Fruit fly (Drosophila melanogaster): ENCODE data around the gene CG43707.

Gene CG43707

DNA sequence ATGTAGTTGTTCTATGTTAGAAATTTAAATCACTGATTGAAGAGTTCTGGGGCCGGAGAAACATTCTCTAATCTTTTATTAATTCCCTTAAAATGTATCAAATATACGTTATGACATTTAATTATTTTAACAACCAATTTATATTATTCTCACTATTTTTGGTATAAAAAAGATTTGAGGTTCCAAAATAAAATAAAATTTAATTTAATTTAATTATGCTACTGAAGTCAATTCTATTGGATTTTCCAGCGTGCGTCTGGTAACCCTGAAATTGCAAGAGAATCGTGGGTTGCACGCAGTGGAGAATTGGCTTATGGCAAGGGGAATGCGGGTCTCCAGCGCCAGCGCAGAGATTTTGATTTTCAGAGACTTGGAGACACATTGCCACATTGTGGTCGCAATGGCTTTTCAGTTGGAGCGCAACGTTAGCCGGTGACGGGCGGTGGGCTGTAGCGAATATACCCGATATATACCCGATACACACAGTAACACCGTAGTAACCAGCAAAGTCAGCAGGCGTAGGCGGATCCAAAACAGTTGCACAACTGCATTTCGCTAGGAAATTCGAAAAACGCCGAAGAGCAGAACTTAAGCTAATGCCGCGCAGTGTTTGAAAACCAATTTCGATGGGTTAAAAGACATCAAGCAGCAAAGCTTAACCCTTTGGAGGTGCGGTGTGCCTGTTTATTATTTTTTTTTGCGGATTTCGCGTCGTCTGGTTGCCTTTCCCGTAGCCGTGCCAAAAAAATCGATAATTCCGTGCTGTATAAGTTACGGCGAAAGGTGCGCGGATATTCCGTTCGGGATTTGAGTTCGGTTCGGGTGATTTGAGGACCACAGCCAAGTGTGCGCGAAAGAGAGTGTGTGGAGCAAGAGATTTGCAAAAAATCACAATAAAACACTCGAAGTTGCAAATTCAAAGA lies 48.5 kb downstream of the CG43707 start:
- TF ChIP-seq fru (GFP tag; optimal IDR thresholded peaks at IDR 0.05) = peak; percentile 47
- peak; percentile 22 for TF ChIP-seq HLH106 (tag; optimal IDR thresholded peaks at IDR 0.05)
- TF ChIP-seq foxo (GFP tag; optimal IDR thresholded peaks at IDR 0.05) = no peak
- TF ChIP-seq Hnf4 (GFP tag; optimal IDR thresholded peaks at IDR 0.05) = no peak

DNA sequence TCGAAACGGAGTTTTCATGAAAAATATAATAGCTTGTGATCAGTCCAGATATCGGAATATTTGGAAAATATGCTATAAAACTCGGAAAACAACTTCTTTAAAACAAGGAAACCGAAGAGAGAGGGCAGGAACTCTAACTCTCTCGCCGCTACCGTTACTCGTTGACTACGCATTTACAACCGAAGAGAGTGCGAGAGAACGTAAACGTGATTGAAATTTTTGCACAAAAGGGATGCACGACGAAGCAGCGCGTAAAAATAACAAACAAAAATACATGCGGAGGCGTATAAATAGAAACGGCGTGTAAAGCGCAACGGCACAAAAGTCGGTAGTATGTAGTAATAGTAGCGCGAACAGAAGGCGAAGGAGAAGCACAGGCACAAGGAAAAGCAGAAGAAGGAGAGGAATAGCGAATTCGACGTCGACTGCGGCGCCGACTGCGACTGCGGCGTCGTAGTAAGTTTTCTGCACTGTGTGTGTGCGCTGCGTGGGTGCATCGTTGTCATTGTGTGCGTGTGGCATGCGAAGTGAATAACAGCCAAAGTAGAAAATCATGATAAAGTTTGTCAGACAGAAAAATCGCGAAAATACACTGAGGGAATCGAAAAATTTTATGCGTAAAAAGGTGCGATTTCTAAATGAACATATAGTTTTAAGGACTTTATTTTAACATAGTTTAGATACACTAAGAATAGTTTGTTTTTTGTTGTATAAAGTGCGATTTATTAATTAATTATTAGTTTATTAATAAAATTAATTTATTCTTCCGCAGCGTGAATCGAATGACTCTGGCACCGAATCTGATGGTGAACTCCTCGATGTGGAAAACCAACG lies 49.4 kb downstream of the CG43707 start:
- TF ChIP-seq sv (GFP tag; optimal IDR thresholded peaks at IDR 0.05) (no peak), fru (GFP tag; optimal IDR thresholded peaks at IDR 0.05) (peak; percentile 65), CrebA (GFP tag; optimal IDR thresholded peaks at IDR 0.05; ENCODE audit: borderline replicate concordance) (no peak), foxo (GFP tag; optimal IDR thresholded peaks at IDR 0.05) (peak in 1 of 2 experiments; percentile 15), N (GFP tag; optimal IDR thresholded peaks at IDR 0.05) (no peak), psq (GFP tag; optimal IDR thresholded peaks at IDR 0.05) (peak; percentile 87), Myc (optimal IDR thresholded peaks at IDR 0.05) (no peak)

DNA sequence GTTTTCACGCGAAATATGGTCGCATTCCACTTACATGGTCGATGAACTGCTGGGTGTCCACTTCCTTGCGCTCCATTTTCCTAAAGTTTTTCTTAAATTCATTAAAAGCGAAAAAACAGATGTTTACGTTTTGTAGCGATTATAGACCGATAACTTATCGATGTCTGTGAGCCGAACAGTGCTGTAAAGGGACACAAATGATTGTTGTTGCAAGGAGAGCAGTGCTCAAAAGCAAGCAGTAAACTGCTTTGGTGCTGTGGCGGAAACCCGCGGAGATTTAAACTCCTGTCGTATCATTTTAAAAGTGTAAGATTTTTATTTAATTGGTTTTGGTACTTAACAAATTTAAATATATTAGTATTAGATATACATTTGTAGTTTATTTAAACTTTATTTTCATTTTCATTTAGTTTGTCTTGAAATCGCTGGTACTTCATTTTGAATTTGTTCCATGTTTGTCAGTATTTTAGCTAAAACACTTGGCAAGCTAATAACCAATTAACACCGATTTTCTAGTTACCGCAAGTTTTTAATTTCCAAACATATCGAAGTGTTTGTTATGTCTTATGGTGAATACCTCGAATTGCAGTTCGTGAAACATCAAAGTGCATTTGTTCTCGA lies 56.3 kb downstream of the CG43707 start, which contains the start of gene CG3407:
TSS of gene CG3407 (minus strand) at position 156 of the 621 bp plus-strand sequence.
- TF ChIP-seq foxo (GFP tag; optimal IDR thresholded peaks at IDR 0.05) (peak in 1 of 2 experiments; percentile 15), Hnf4 (GFP tag; optimal IDR thresholded peaks at IDR 0.05) (peak; percentile 70), woc (GFP tag; optimal IDR thresholded peaks at IDR 0.05) (no peak), Mio (GFP tag; optimal IDR thresholded peaks at IDR 0.05) (no peak), ey (GFP tag; optimal IDR thresholded peaks at IDR 0.05) (no peak), dl (GFP tag; optimal IDR thresholded peaks at IDR 0.05; ENCODE audit: insufficient read depth in 1 of 2, partially characterized antibody in 2 of 2) (no peak), lola (GFP tag; optimal IDR thresholded peaks at IDR 0.05) (no peak), Hr78 (GFP tag; optimal IDR thresholded peaks at IDR 0.05) (no peak), N (GFP tag; optimal IDR thresholded peaks at IDR 0.05) (peak; percentile 69), Dfd (GFP tag; optimal IDR thresholded peaks at IDR 0.05) (no peak), dsf (GFP tag; optimal IDR thresholded peaks at IDR 0.05; ENCODE audit: borderline replicate concordance) (no peak), Myc (optimal IDR thresholded peaks at IDR 0.05) (peak; percentile 56), Vsx2 (GFP tag; optimal IDR thresholded peaks at IDR 0.05; ENCODE audit: partially characterized antibody) (no peak), h (GFP tag; optimal IDR thresholded peaks at IDR 0.05) (no peak), Abd-B (GFP tag; optimal IDR thresholded peaks at IDR 0.05) (no peak), Hr83 (GFP tag; optimal IDR thresholded peaks at IDR 0.05; ENCODE audit: poor library complexity, severe bottlenecking) (no peak), OdsH (GFP tag; optimal IDR thresholded peaks at IDR 0.05) (no peak), dmrt93B (GFP tag; optimal IDR thresholded peaks at IDR 0.05) (no peak), GATAd (GFP tag; optimal IDR thresholded peaks at IDR 0.05) (peak; percentile 81), pan (optimal IDR thresholded peaks at IDR 0.05) (no peak), sage (GFP tag; optimal IDR thresholded peaks at IDR 0.05) (no peak), usp (GFP tag; optimal IDR thresholded peaks at IDR 0.05) (no peak), br (GFP tag; optimal IDR thresholded peaks at IDR 0.05) (no peak), CG32264 (GFP tag; optimal IDR thresholded peaks at IDR 0.05) (no peak), Dif (GFP tag; optimal IDR thresholded peaks at IDR 0.05; ENCODE audit: partially characterized antibody) (no peak), CG9705 (GFP tag; optimal IDR thresholded peaks at IDR 0.05) (no peak), Sp1 (GFP tag; optimal IDR thresholded peaks at IDR 0.05) (no peak), Jra (GFP tag; optimal IDR thresholded peaks at IDR 0.05) (no peak), fru (GFP tag; optimal IDR thresholded peaks at IDR 0.05) (peak; percentile 10), Rel (GFP tag; optimal IDR thresholded peaks at IDR 0.05) (no peak), Rel (tag; optimal IDR thresholded peaks at IDR 0.05) (no peak), HLH106 (tag; optimal IDR thresholded peaks at IDR 0.05) (no peak), psq (GFP tag; optimal IDR thresholded peaks at IDR 0.05) (no peak), CrebA (GFP tag; optimal IDR thresholded peaks at IDR 0.05; ENCODE audit: borderline replicate concordance) (no peak), brk (GFP tag; optimal IDR thresholded peaks at IDR 0.05) (no peak), tai (GFP tag; optimal IDR thresholded peaks at IDR 0.05) (peak; percentile 51), jim (GFP tag; optimal IDR thresholded peaks at IDR 0.05) (no peak), rgr (GFP tag; optimal IDR thresholded peaks at IDR 0.05) (no peak), sv (GFP tag; optimal IDR thresholded peaks at IDR 0.05) (peak; percentile 66)
